Fruit fly (Drosophila melanogaster) whole organism, prepupa: Measurements from ENCODE around the gene AdoR.

Source experiments
- Blimp-1 ChIP-seq: fragments of 200-800 bp; sonication (Bioruptor generic); optimal IDR thresholded peaks from 3 replicates; lab custom pipeline; 2017; ENCODE audit warnings: missing biosample characterization, missing genetic modification characterization, mild to moderate bottlenecking, moderate library complexity, missing genetic modification reagents
- CG10631 ChIP-seq: fragments of 200-800 bp; sonication (Bioruptor generic); optimal IDR thresholded peaks from 2 replicates; lab custom pipeline; 2016; ENCODE audit warnings: missing biosample characterization, missing genetic modification characterization
- CG10669 ChIP-seq: fragments of 200-800 bp; sonication (Bioruptor generic); optimal IDR thresholded peaks from 3 replicates; lab custom pipeline; 2018; ENCODE audit warnings: missing biosample characterization, mild to moderate bottlenecking, missing genetic modification characterization, moderate library complexity
- CG11294 ChIP-seq: fragments of 200-800 bp; sonication (Bioruptor generic); IDR thresholded peaks from 2 replicates; pipeline ENCODE4 v1.3.6; 2022; ENCODE audit warnings: missing biosample characterization, missing genetic modification characterization
- CG11902 ChIP-seq: fragments of 200-800 bp; sonication (Bioruptor generic); optimal IDR thresholded peaks from 3 replicates; lab custom pipeline; 2016; ENCODE audit warnings: missing biosample characterization, missing genetic modification characterization
- CG15336 ChIP-seq: fragments of 200-800 bp; sonication (Bioruptor generic); IDR thresholded peaks from 2 replicates; pipeline ENCODE4 v1.3.6; 2022; ENCODE audit warnings: missing biosample characterization, missing genetic modification characterization
- CG1621 ChIP-seq: fragments of 200-800 bp; sonication (Bioruptor generic); optimal IDR thresholded peaks from 3 replicates; lab custom pipeline; 2018; ENCODE audit warnings: missing biosample characterization, mild to moderate bottlenecking, missing genetic modification characterization
- CG16779 ChIP-seq: fragments of 200-800 bp; sonication (Bioruptor generic); optimal IDR thresholded peaks from 3 replicates; lab custom pipeline; 2017; ENCODE audit warnings: missing biosample characterization, mild to moderate bottlenecking, missing genetic modification characterization
- CG3032 ChIP-seq: fragments of 200-800 bp; optimal IDR thresholded peaks from 2 replicates; lab custom pipeline; 2019; ENCODE audit warnings: missing biosample characterization, mild to moderate bottlenecking, missing genetic modification characterization, moderate library complexity
- CG31627 ChIP-seq: fragments of 200-800 bp; sonication (Bioruptor generic); optimal IDR thresholded peaks from 3 replicates; lab custom pipeline; 2016; ENCODE audit warnings: missing biosample characterization, missing genetic modification characterization
- CG32006 ChIP-seq: fragments of 200-800 bp; sonication (Bioruptor generic); optimal IDR thresholded peaks from 3 replicates; lab custom pipeline; 2017; ENCODE audit warnings: missing biosample characterization, mild to moderate bottlenecking, missing genetic modification characterization
- CG34406 ChIP-seq: fragments of 200-800 bp; sonication (Bioruptor generic); optimal IDR thresholded peaks from 3 replicates; lab custom pipeline; 2016; ENCODE audit warnings: missing biosample characterization, missing genetic modification characterization
- CG3919 ChIP-seq: fragments of 200-800 bp; sonication (Bioruptor generic); optimal IDR thresholded peaks from 3 replicates; lab custom pipeline; 2016; ENCODE audit warnings: missing biosample characterization, missing genetic modification characterization
- CG4318 ChIP-seq: fragments of 200-800 bp; sonication (Bioruptor generic); optimal IDR thresholded peaks from 3 replicates; lab custom pipeline; 2017; ENCODE audit warnings: missing biosample characterization, mild to moderate bottlenecking, missing genetic modification characterization
- CG6163 ChIP-seq: fragments of 200-800 bp; sonication (Bioruptor generic); IDR thresholded peaks from 3 replicates; pipeline ENCODE4 v1.3.6; 2022; ENCODE audit warnings: missing biosample characterization, missing genetic modification characterization
- CG6276 ChIP-seq: fragments of 200-800 bp; sonication (Bioruptor generic); optimal IDR thresholded peaks from 2 replicates; lab custom pipeline; 2017; ENCODE audit warnings: missing biosample characterization, mild to moderate bottlenecking, missing genetic modification characterization
- CG6792 ChIP-seq: fragments of 200-800 bp; sonication (Bioruptor generic); optimal IDR thresholded peaks from 3 replicates; lab custom pipeline; 2016; ENCODE audit warnings: missing biosample characterization, missing genetic modification characterization
- CG6808 ChIP-seq: fragments of 200-800 bp; sonication (Bioruptor generic); optimal IDR thresholded peaks from 3 replicates; lab custom pipeline; 2017; ENCODE audit warnings: missing biosample characterization, missing genetic modification characterization, mild to moderate bottlenecking, moderate library complexity, missing genetic modification reagents
- CG6854 ChIP-seq: fragments of 200-800 bp; sonication (Bioruptor generic); optimal IDR thresholded peaks from 2 replicates; lab custom pipeline; 2017; ENCODE audit warnings: missing biosample characterization, mild to moderate bottlenecking, missing genetic modification characterization
- CG7368 ChIP-seq: fragments of 200-800 bp; sonication (Bioruptor generic); optimal IDR thresholded peaks from 3 replicates; lab custom pipeline; 2016; ENCODE audit warnings: missing biosample characterization, missing genetic modification characterization
- CG8119 ChIP-seq: fragments of 200-800 bp; sonication (Bioruptor generic); IDR thresholded peaks from 3 replicates; pipeline ENCODE4 v1.3.6; 2022; ENCODE audit warnings: missing biosample characterization, missing genetic modification characterization
- CG8319 ChIP-seq: fragments of 200-800 bp; sonication (Bioruptor generic); optimal IDR thresholded peaks from 3 replicates; lab custom pipeline; 2016; ENCODE audit warnings: missing biosample characterization, missing genetic modification characterization
- CG8632 ChIP-seq: fragments of 200-800 bp; sonication (Bioruptor generic); optimal IDR thresholded peaks from 3 replicates; lab custom pipeline; 2016; ENCODE audit warnings: missing biosample characterization, missing genetic modification characterization
- CG9139 ChIP-seq: fragments of 200-800 bp; sonication (Bioruptor generic); optimal IDR thresholded peaks from 3 replicates; lab custom pipeline; 2017; ENCODE audit warnings: missing biosample characterization, mild to moderate bottlenecking, missing genetic modification characterization
- Eip75B ChIP-seq: fragments of 200-800 bp; sonication (Bioruptor generic); optimal IDR thresholded peaks from 3 replicates; lab custom pipeline; 2016; ENCODE audit warnings: missing biosample characterization, missing genetic modification characterization
- Eip78C ChIP-seq: fragments of 200-800 bp; sonication (Bioruptor generic); peaks from one replicate; lab custom pipeline; 2016; ENCODE audit warnings: missing biosample characterization, missing genetic modification characterization
- Eip93F ChIP-seq: fragments of 200-800 bp; sonication (Bioruptor generic); optimal IDR thresholded peaks from 2 replicates; lab custom pipeline; 2016; ENCODE audit warnings: missing biosample characterization, mild to moderate bottlenecking, missing genetic modification characterization
- Ets21C ChIP-seq: fragments of 200-800 bp; sonication (Bioruptor generic); optimal IDR thresholded peaks from 3 replicates; lab custom pipeline; 2016; ENCODE audit warnings: missing biosample characterization, missing genetic modification characterization
- Ets96B ChIP-seq: fragments of 200-800 bp; optimal IDR thresholded peaks from 2 replicates; lab custom pipeline; 2019; ENCODE audit warnings: missing biosample characterization, mild to moderate bottlenecking, missing genetic modification characterization, moderate library complexity
- Gug ChIP-seq: fragments of 200-800 bp; sonication (Bioruptor generic); IDR thresholded peaks from 2 replicates; pipeline ENCODE4 v1.3.6; 2022; ENCODE audit warnings: missing biosample characterization, missing genetic modification characterization
- Hr39 ChIP-seq: fragments of 200-800 bp; sonication (Bioruptor generic); optimal IDR thresholded peaks from 2 replicates; lab custom pipeline; 2016; ENCODE audit warnings: missing biosample characterization, missing genetic modification characterization
- Hr4 ChIP-seq: fragments of 200-800 bp; sonication (Bioruptor generic); optimal IDR thresholded peaks from 3 replicates; lab custom pipeline; 2016; ENCODE audit warnings: missing biosample characterization, missing genetic modification characterization
- Lpt ChIP-seq: fragments of 200-800 bp; sonication (Bioruptor generic); optimal IDR thresholded peaks from 3 replicates; lab custom pipeline; 2016; ENCODE audit warnings: missing biosample characterization, missing genetic modification characterization
- Sox102F ChIP-seq: fragments of 200-800 bp; sonication (Bioruptor generic); optimal IDR thresholded peaks from 2 replicates; lab custom pipeline; 2016; ENCODE audit warnings: missing biosample characterization, mild to moderate bottlenecking, missing genetic modification characterization
- Sox14 ChIP-seq: fragments of 200-800 bp; sonication (Bioruptor generic); optimal IDR thresholded peaks from 3 replicates; lab custom pipeline; 2016; ENCODE audit warnings: missing biosample characterization, missing genetic modification characterization
- Sox15 ChIP-seq: fragments of 200-800 bp; sonication (Bioruptor generic); optimal IDR thresholded peaks from 3 replicates; lab custom pipeline; 2016; ENCODE audit warnings: missing biosample characterization, missing genetic modification characterization
- cyc ChIP-seq: fragments of 200-800 bp; sonication (Bioruptor generic); optimal IDR thresholded peaks from 3 replicates; lab custom pipeline; 2016; ENCODE audit warnings: missing biosample characterization, missing genetic modification characterization
- dac ChIP-seq: fragments of 200-800 bp; sonication (Bioruptor generic); optimal IDR thresholded peaks from 2 replicates; lab custom pipeline; 2017; ENCODE audit warnings: missing biosample characterization, mild to moderate bottlenecking, missing genetic modification characterization
- dsx ChIP-seq: fragments of 200-800 bp; optimal IDR thresholded peaks from 3 replicates; lab custom pipeline; 2019; ENCODE audit warnings: missing biosample characterization, mild to moderate bottlenecking, missing genetic modification characterization, moderate library complexity; ENCODE audit not compliant: poor library complexity, severe bottlenecking
- eg ChIP-seq: fragments of 200-800 bp; sonication (Bioruptor generic); IDR thresholded peaks from 3 replicates; pipeline ENCODE4 v1.3.6; 2022; ENCODE audit warnings: missing biosample characterization, missing genetic modification characterization
- esn ChIP-seq: fragments of 200-800 bp; sonication (Bioruptor generic); optimal IDR thresholded peaks from 2 replicates; lab custom pipeline; 2016; ENCODE audit warnings: missing biosample characterization, mild to moderate bottlenecking, missing genetic modification characterization, moderate library complexity
- fd59A ChIP-seq: fragments of 200-800 bp; sonication (Bioruptor generic); optimal IDR thresholded peaks from 2 replicates; lab custom pipeline; 2017; ENCODE audit warnings: missing biosample characterization, mild to moderate bottlenecking, missing genetic modification characterization, missing genetic modification reagents
- fd85E ChIP-seq: fragments of 200-800 bp; sonication (Bioruptor generic); optimal IDR thresholded peaks from 3 replicates; lab custom pipeline; 2016; ENCODE audit warnings: missing biosample characterization, missing genetic modification characterization
- fkh ChIP-seq: fragments of 200-800 bp; sonication (Bioruptor generic); optimal IDR thresholded peaks from 3 replicates; lab custom pipeline; 2017; ENCODE audit warnings: missing biosample characterization, mild to moderate bottlenecking, missing genetic modification characterization, moderate library complexity
- net ChIP-seq: fragments of 200-800 bp; sonication (Bioruptor generic); optimal IDR thresholded peaks from 3 replicates; lab custom pipeline; 2016; ENCODE audit warnings: missing biosample characterization, missing genetic modification characterization
- pdm3 ChIP-seq: fragments of 200-800 bp; sonication (Bioruptor generic); optimal IDR thresholded peaks from 3 replicates; lab custom pipeline; 2016; ENCODE audit warnings: missing biosample characterization, missing genetic modification characterization
- salr ChIP-seq, 2 experiments: fragments of 200-800 bp; sonication (Bioruptor generic); optimal IDR thresholded peaks; 3 replicates each; lab custom pipeline; 2016 to 2018; ENCODE audit warnings: missing biosample characterization in 2 of 2, missing genetic modification characterization in 2 of 2, mild to moderate bottlenecking in 1 of 2
- spab ChIP-seq: fragments of 200-800 bp; sonication (Bioruptor generic); optimal IDR thresholded peaks from 2 replicates; lab custom pipeline; 2017; ENCODE audit warnings: missing biosample characterization, mild to moderate bottlenecking, missing genetic modification characterization, missing genetic modification reagents
- ss ChIP-seq, 2 experiments: fragments of 200-800 bp; sonication (Bioruptor generic); optimal IDR thresholded peaks; 2 replicates in 1 of 2; 3 replicates in 1 of 2; lab custom pipeline; 2017 to 2018; ENCODE audit warnings: mild to moderate bottlenecking in 2 of 2, missing biosample characterization in 2 of 2, missing genetic modification characterization in 2 of 2, moderate library complexity in 1 of 2
- svp ChIP-seq: fragments of 200-800 bp; sonication (Bioruptor generic); peaks from one replicate; lab custom pipeline; 2016; ENCODE audit warnings: missing biosample characterization, missing genetic modification characterization
- topi ChIP-seq: fragments of 200-800 bp; sonication (Bioruptor generic); optimal IDR thresholded peaks from 3 replicates; lab custom pipeline; 2016; ENCODE audit warnings: missing biosample characterization, missing genetic modification characterization
- vri ChIP-seq: fragments of 200-800 bp; sonication (Bioruptor generic); optimal IDR thresholded peaks from 3 replicates; lab custom pipeline; 2016; ENCODE audit warnings: missing biosample characterization, mild to moderate bottlenecking, missing genetic modification characterization

The AdoR gene

DNA sequence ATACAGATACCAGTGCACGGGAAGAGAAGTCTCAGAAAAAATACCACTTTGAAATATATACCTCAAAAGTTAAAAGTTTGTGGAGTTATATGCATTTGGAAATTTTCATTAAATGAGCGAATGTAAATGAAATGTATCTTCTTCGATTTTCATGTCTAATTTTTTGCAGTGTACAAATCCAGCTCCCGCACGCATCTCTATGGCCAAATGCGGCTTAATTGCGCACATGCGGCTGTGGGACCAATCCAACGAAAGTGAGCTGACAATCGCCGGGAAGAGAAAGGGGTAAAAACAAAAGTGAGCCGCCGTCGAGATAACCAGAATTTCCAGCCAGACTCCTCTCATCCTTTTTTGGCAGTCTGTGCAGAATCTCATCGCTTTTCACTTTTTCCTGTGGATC lies 14.8 kb upstream of the AdoR start:
- TF ChIP-seq CG10631 (GFP tag; lab: Kevin White, UChicago), result peak; percentile 43
- TF ChIP-seq spab, result no peak
- TF ChIP-seq CG8319, result no peak
- peak; percentile 42 for TF ChIP-seq Eip75B
- no peak for TF ChIP-seq CG11902 (GFP tag; lab: Kevin White, UChicago)
- peak; percentile 80 for TF ChIP-seq dac (GFP tag; lab: Kevin White, UChicago)
- TF ChIP-seq CG6163 (GFP tag; lab: Robert Waterston, UW), result peak; percentile 83
- TF ChIP-seq svp, result peak; percentile 66
- TF ChIP-seq CG11294 (GFP tag; lab: Robert Waterston, UW), result peak; percentile 42; the same call in 1 of the 2 replicates
- no peak for TF ChIP-seq CG9139
- TF ChIP-seq dsx (GFP tag; lab: Kevin White, UChicago), result no peak
- TF ChIP-seq Eip93F (GFP tag; lab: Kevin White, UChicago), result no peak
- peak; percentile 20 for TF ChIP-seq CG34406 (GFP tag; lab: Kevin White, UChicago)
- TF ChIP-seq CG4318 (GFP tag; lab: Kevin White, UChicago), result peak; percentile 71
- peak; percentile 24 for TF ChIP-seq topi (GFP tag; lab: Kevin White, UChicago)
- TF ChIP-seq salr (GFP tag; optimal IDR thresholded peaks at IDR 0.05; lab: Kevin White, UChicago), result peak in 1 of 2 experiments; percentile 64
- TF ChIP-seq Sox102F (GFP tag; lab: Kevin White, UChicago), result no peak
- TF ChIP-seq Ets21C, result no peak
- TF ChIP-seq Sox15 (GFP tag; lab: Kevin White, UChicago), result no peak
- TF ChIP-seq CG6854 (GFP tag; lab: Kevin White, UChicago), result peak; percentile 56
- TF ChIP-seq Eip78C (GFP tag; lab: Kevin White, UChicago), result peak; percentile 86
- TF ChIP-seq CG3919, result peak; percentile 73
- peak; percentile 57 for TF ChIP-seq pdm3 (GFP tag; lab: Kevin White, UChicago)
- peak; percentile 64 for TF ChIP-seq Gug (GFP tag; lab: Robert Waterston, UW)
- peak; percentile 89 for TF ChIP-seq eg
- TF ChIP-seq Sox14, result peak; percentile 26
- peak; percentile 88 for TF ChIP-seq CG8119 (GFP tag; lab: Robert Waterston, UW)
- TF ChIP-seq Hr4, result peak; percentile 89
- TF ChIP-seq Blimp-1 (GFP tag; lab: Kevin White, UChicago), result peak; percentile 95
- TF ChIP-seq vri (GFP tag; lab: Kevin White, UChicago), result no peak
- TF ChIP-seq CG32006 (GFP tag; lab: Kevin White, UChicago), result peak; percentile 88
- no peak for TF ChIP-seq CG7368
- no peak for TF ChIP-seq CG3032 (tag; lab: Kevin White, UChicago)
- no peak for TF ChIP-seq ss (GFP tag; optimal IDR thresholded peaks at IDR 0.05; lab: Kevin White, UChicago)
- TF ChIP-seq fd85E, result no peak
- TF ChIP-seq esn, result peak; percentile 13
- TF ChIP-seq CG15336 (GFP tag; lab: Robert Waterston, UW), result peak; percentile 89
- peak; percentile 4 for TF ChIP-seq Ets96B (tag; lab: Kevin White, UChicago)
- TF ChIP-seq CG10669 (GFP tag; lab: Kevin White, UChicago), result no peak
- peak; percentile 80 for TF ChIP-seq Lpt
- TF ChIP-seq CG6276 (GFP tag; lab: Kevin White, UChicago), result peak; percentile 72
- TF ChIP-seq fkh, result no peak
- TF ChIP-seq CG31627, result no peak
- TF ChIP-seq net (GFP tag; lab: Kevin White, UChicago), result peak; percentile 58
- TF ChIP-seq CG6792 (GFP tag; lab: Kevin White, UChicago), result peak; percentile 37
- no peak for TF ChIP-seq CG1621 (tag; lab: Kevin White, UChicago)
- TF ChIP-seq Hr39 (GFP tag; lab: Kevin White, UChicago), result peak; percentile 8
- TF ChIP-seq cyc (GFP tag; lab: Kevin White, UChicago), result no peak
- no peak for TF ChIP-seq CG16779 (tag; lab: Kevin White, UChicago)
- no peak for TF ChIP-seq fd59A (GFP tag; lab: Kevin White, UChicago)
- no peak for TF ChIP-seq CG6808 (GFP tag; lab: Kevin White, UChicago)
- no peak for TF ChIP-seq CG8632 (GFP tag; lab: Kevin White, UChicago)
